6 fruit fly cellular contexts compared by ENCODE assay signal in genomic region chr3R:5701104-5701503, dm6.
TF ChIP-seq lines count a peak whose summit lies in the region.

No protein-coding gene starts in this region.

- peak; percentile 13 for TF ChIP-seq CTCF in whole organism, embryonic (GFP tag; optimal IDR thresholded peaks at IDR 0.05; lab: Kevin White, UChicago)

TF ChIP-seq in whole organism, 6 proteins besides CTCF, POLR2A, EP300 and RAD21:
- TF ChIP-seq psq (optimal IDR thresholded peaks at IDR 0.05; lab: Kevin White, UChicago), result no peak
- peak; percentile 74 for TF ChIP-seq Dll (optimal IDR thresholded peaks at IDR 0.05; lab: Kevin White, UChicago)

TF ChIP-seq in whole organism, adult, 20 proteins besides CTCF, POLR2A, EP300 and RAD21:
- TF ChIP-seq bab1 (GFP tag; optimal IDR thresholded peaks at IDR 0.05; lab: Kevin White, UChicago), result peak; percentile 19
- TF ChIP-seq Clk (GFP tag; optimal IDR thresholded peaks at IDR 0.05; lab: Kevin White, UChicago), result no peak

TF ChIP-seq in whole organism, embryonic, 481 proteins besides CTCF, POLR2A, EP300 and RAD21 (continues in another document):
- TF ChIP-seq CG33213 (GFP tag; optimal IDR thresholded peaks at IDR 0.05; lab: Kevin White, UChicago), result no peak
- TF ChIP-seq bcd (GFP tag; optimal IDR thresholded peaks at IDR 0.05; lab: Kevin White, UChicago), result no peak
- TF ChIP-seq CG9215 (GFP tag; IDR thresholded peaks at IDR 0.05; lab: Robert Waterston, UW), result no peak
- TF ChIP-seq CG4404 (GFP tag; IDR thresholded peaks at IDR 0.05; lab: Robert Waterston, UW), result no peak
- TF ChIP-seq CG1832 (GFP tag; optimal IDR thresholded peaks at IDR 0.05; lab: Kevin White, UChicago), result peak; percentile 59
- no peak for TF ChIP-seq zfh2 (GFP tag; optimal IDR thresholded peaks at IDR 0.05; lab: Kevin White, UChicago)
- no peak for TF ChIP-seq btn (GFP tag; optimal IDR thresholded peaks at IDR 0.05; lab: Kevin White, UChicago)
- 0 out of 2 replicates have a peak, but pooled peaks have one; percentile 15 for TF ChIP-seq Drgx (GFP tag; IDR thresholded peaks at IDR 0.05; lab: Robert Waterston, UW)
- TF ChIP-seq so (GFP tag; IDR thresholded peaks at IDR 0.05; lab: Robert Waterston, UW), result peak; percentile 59; the same call in 1 of the 3 replicates
- TF ChIP-seq CG10959 (GFP tag; IDR thresholded peaks at IDR 0.05; lab: Robert Waterston, UW), result no peak
- TF ChIP-seq CG8359 (GFP tag; optimal IDR thresholded peaks at IDR 0.05; lab: Kevin White, UChicago; ENCODE audit: borderline replicate concordance), result peak; percentile 28
- peak; percentile 48 for TF ChIP-seq nau (GFP tag; optimal IDR thresholded peaks at IDR 0.05; lab: Kevin White, UChicago)
- TF ChIP-seq B-H1 (GFP tag; IDR thresholded peaks at IDR 0.05; lab: Robert Waterston, UW), result no peak
- TF ChIP-seq Trl (optimal IDR thresholded peaks at IDR 0.05; lab: Kevin White, UChicago), result peak; percentile 82 to 94
- no peak for TF ChIP-seq Trl (GFP tag; optimal IDR thresholded peaks at IDR 0.05; lab: Kevin White, UChicago)
- TF ChIP-seq grn (GFP tag; optimal IDR thresholded peaks at IDR 0.05; lab: Kevin White, UChicago), result no peak
- TF ChIP-seq Asciz (GFP tag; optimal IDR thresholded peaks at IDR 0.05; lab: Kevin White, UChicago), result no peak
- TF ChIP-seq Nf-YC (tag; optimal IDR thresholded peaks at IDR 0.05; lab: Kevin White, UChicago), result no peak
- TF ChIP-seq gem (tag; optimal IDR thresholded peaks at IDR 0.05; lab: Kevin White, UChicago), result no peak
- no peak for TF ChIP-seq CG14014 (GFP tag; IDR thresholded peaks at IDR 0.05; lab: Robert Waterston, UW)
- TF ChIP-seq HLH4C (GFP tag; IDR thresholded peaks at IDR 0.05; lab: Robert Waterston, UW; ENCODE audit: partially characterized antibody), result no peak

TF ChIP-seq in whole organism, prepupa, 60 proteins besides CTCF, POLR2A, EP300 and RAD21:
- TF ChIP-seq CG6276 (GFP tag; optimal IDR thresholded peaks at IDR 0.05; lab: Kevin White, UChicago) (peak; percentile 15), svp (GFP tag; lab: Kevin White, UChicago) (peak; percentile 46), dac (GFP tag; optimal IDR thresholded peaks at IDR 0.05; lab: Kevin White, UChicago) (no peak), Eip78C (GFP tag; lab: Kevin White, UChicago) (peak; percentile 36)

TF ChIP-seq in whole organism, pupa, 21 proteins besides CTCF, POLR2A, EP300 and RAD21:
- TF ChIP-seq CG13204 (GFP tag; optimal IDR thresholded peaks at IDR 0.05; lab: Kevin White, UChicago), result no peak
- TF ChIP-seq CG32121 (GFP tag; IDR thresholded peaks at IDR 0.05; lab: Robert Waterston, UW), result peak; percentile 29; the same call in 1 of the 2 replicates
- peak; percentile 42; the same call in 1 of the 2 replicates for TF ChIP-seq Ets98B (GFP tag; IDR thresholded peaks at IDR 0.05; lab: Robert Waterston, UW)
- TF ChIP-seq CG4496 (GFP tag; IDR thresholded peaks at IDR 0.05; lab: Robert Waterston, UW), result peak; percentile 51; the same call in 1 of the 3 replicates

TF ChIP-seq in whole organism, wandering third instar larva, 38 proteins besides CTCF, POLR2A, EP300 and RAD21:
- TF ChIP-seq dl (GFP tag; optimal IDR thresholded peaks at IDR 0.05; lab: Kevin White, UChicago; ENCODE audit: insufficient read depth in 1 of 2, partially characterized antibody in 2 of 2) (peak in 1 of 2 experiments; percentile 32), foxo (GFP tag; optimal IDR thresholded peaks at IDR 0.05; lab: Kevin White, UChicago) (no peak), Dif (GFP tag; optimal IDR thresholded peaks at IDR 0.05; lab: Kevin White, UChicago; ENCODE audit: partially characterized antibody) (peak; percentile 48), Hr78 (GFP tag; optimal IDR thresholded peaks at IDR 0.05; lab: Kevin White, UChicago) (no peak)
